Fruit fly (Drosophila melanogaster) whole organism: ENCODE measurements around the gene CG13625.
A peak's percentile ranks its signal among the peaks of the same experiment; 100 is the strongest.

Experiments
- CG8478 ChIP-seq: fragments of >200 bp; optimal IDR thresholded peaks from 2 replicates; lab custom pipeline; 2018; ENCODE audit warnings: inconsistent platforms
- Dll ChIP-seq: fragments of >200 bp; optimal IDR thresholded peaks from 2 replicates; lab custom pipeline; 2017
- EcR ChIP-seq, 2 experiments: fragments of >200 bp; optimal IDR thresholded peaks; 2 replicates each; lab custom pipeline; 2017; ENCODE audit warnings: missing biosample characterization in 2 of 2, missing genetic modification characterization in 2 of 2, missing genetic modification reagents in 2 of 2
- pan ChIP-seq: fragments of >200 bp; optimal IDR thresholded peaks from 2 replicates; lab custom pipeline; 2017
- psq ChIP-seq: fragments of >200 bp; optimal IDR thresholded peaks from 2 replicates; lab custom pipeline; 2017
- usp ChIP-seq: fragments of >200 bp; optimal IDR thresholded peaks from 2 replicates; lab custom pipeline; 2017; ENCODE audit warnings: missing biosample characterization, missing genetic modification characterization, mixed read lengths

CG13625 gene

DNA sequence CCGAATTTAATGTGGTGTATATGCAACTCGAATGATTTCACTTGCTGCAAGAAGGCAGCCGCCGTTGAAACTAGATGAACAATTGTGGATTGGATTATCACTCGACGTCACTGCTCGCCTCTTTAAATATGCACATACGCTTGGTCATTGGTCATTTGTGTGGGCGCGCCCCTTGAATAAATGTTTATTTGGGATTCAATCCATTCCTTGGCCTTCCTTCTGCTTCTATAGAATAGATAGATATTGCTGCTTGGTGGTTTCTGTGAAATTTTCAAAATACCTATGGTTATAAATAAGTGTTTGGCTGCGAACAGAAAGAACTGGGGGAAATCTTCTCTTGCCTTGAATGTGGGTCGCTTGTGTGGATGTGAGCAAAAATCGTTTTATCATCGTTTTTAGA is 19.2 kb upstream of the CG13625 start:
- no peak for TF ChIP-seq Dll (lab: Kevin White, UChicago)
- TF ChIP-seq EcR (GFP tag; optimal IDR thresholded peaks at IDR 0.05; lab: Kevin White, UChicago) = no peak
- TF ChIP-seq psq (lab: Kevin White, UChicago) = no peak
- TF ChIP-seq pan (lab: Kevin White, UChicago) = no peak
- no peak for TF ChIP-seq usp (GFP tag; lab: Kevin White, UChicago)
- no peak for TF ChIP-seq CG8478 (lab: Kevin White, UChicago)

- TF ChIP-seq pan (lab: Kevin White, UChicago) = no peak
- no peak for TF ChIP-seq Dll (lab: Kevin White, UChicago)
Measured at dm6 chr3R:24603399-24604131, 18.6 kb upstream of the CG13625 start.

DNA sequence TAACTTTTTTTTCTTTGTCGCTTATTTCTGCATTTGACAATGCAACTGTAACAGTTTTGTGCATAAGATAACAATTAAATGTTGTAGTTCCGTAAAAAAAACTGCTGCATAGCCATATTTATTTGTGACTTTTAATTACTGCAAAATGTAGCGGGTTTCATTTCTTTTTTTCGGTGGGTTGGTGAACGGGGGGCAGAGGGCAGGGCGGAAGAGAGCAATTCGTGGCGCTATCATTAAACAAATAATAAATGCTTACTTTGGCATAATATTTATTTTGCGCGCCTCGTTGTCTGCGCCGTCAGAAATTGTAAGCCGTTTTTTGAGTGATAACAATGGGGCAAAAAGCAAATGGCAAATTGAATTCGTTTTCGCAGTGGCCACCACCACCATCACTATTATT is 16.1 kb upstream of the CG13625 start:
- TF ChIP-seq psq (lab: Kevin White, UChicago) (no peak), pan (lab: Kevin White, UChicago) (no peak), EcR (GFP tag; optimal IDR thresholded peaks at IDR 0.05; lab: Kevin White, UChicago) (no peak), usp (GFP tag; lab: Kevin White, UChicago) (no peak), Dll (lab: Kevin White, UChicago) (no peak), CG8478 (lab: Kevin White, UChicago) (no peak)

DNA sequence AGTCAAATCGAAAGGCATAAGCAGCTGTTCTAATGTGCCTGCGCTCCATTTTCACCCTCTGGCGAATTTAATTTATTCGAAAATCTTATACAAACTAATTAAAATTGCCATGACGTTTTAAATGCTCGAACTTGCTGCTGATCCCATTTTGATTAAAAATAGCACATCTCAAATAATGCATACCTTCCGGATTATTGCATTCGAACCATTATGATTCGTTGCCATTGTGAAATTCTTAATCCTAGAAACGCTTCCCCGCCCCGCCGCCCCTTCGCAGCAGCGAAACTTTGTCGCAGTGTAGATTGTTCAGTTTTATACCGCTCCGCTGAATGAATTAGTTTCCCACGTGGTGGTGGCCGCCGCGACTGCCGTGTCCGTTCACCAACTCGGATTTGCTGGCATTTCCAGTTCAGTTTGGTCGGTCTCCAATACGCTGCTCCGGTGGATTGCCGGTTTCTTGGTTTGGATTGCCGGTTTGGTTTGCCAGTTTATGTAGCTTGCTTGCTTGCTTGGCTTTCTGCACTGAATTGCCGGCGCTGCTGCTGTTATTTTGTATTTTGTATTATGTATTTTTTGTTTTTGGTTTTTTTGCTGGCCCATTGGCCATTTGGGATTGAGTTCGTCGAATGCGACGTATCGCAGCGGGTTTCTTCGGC is 13.7 kb upstream of the CG13625 start:
- TF ChIP-seq Dll (lab: Kevin White, UChicago) (no peak), pan (lab: Kevin White, UChicago) (no peak), CG8478 (lab: Kevin White, UChicago) (no peak), EcR (GFP tag; optimal IDR thresholded peaks at IDR 0.05; lab: Kevin White, UChicago) (no peak), psq (lab: Kevin White, UChicago) (no peak), usp (GFP tag; lab: Kevin White, UChicago) (no peak)

dm6 chr3R:24596881-24597280 is 11.9 kb upstream of the CG13625 start:
- TF ChIP-seq usp (GFP tag; lab: Kevin White, UChicago) (no peak), Dll (lab: Kevin White, UChicago) (no peak), CG8478 (lab: Kevin White, UChicago) (no peak), EcR (GFP tag; optimal IDR thresholded peaks at IDR 0.05; lab: Kevin White, UChicago) (no peak), psq (lab: Kevin White, UChicago) (no peak), pan (lab: Kevin White, UChicago) (no peak)

dm6 chr3R:24595330-24596114 is 10.6 kb upstream of the CG13625 start:
- TF ChIP-seq psq (lab: Kevin White, UChicago) (no peak), usp (GFP tag; lab: Kevin White, UChicago) (no peak), pan (lab: Kevin White, UChicago) (no peak), CG8478 (lab: Kevin White, UChicago) (no peak), EcR (GFP tag; optimal IDR thresholded peaks at IDR 0.05; lab: Kevin White, UChicago) (no peak), Dll (lab: Kevin White, UChicago) (no peak)

DNA sequence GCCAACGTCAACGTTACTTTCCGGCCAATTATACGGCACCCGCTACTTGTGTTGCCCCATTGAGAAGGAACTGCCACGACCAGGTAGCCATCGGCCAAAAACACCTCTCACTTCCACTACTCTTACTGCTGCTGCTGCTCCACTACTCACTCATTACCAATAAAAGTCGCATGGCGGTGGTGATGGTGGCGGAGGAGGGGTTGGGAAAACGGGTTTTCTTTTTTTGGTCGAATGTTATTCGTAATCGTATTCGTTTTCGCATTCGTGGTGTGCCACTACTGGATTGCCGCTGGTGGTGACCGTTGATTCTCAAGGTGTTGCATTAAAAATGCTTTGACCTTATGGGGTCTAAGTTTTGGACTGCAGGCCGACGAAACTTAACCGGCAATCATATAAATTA is 8.8 kb upstream of the CG13625 start:
- TF ChIP-seq usp (GFP tag; lab: Kevin White, UChicago) (no peak), CG8478 (lab: Kevin White, UChicago) (no peak), Dll (lab: Kevin White, UChicago) (no peak), EcR (GFP tag; optimal IDR thresholded peaks at IDR 0.05; lab: Kevin White, UChicago) (no peak), psq (lab: Kevin White, UChicago) (no peak), pan (lab: Kevin White, UChicago) (no peak)

DNA sequence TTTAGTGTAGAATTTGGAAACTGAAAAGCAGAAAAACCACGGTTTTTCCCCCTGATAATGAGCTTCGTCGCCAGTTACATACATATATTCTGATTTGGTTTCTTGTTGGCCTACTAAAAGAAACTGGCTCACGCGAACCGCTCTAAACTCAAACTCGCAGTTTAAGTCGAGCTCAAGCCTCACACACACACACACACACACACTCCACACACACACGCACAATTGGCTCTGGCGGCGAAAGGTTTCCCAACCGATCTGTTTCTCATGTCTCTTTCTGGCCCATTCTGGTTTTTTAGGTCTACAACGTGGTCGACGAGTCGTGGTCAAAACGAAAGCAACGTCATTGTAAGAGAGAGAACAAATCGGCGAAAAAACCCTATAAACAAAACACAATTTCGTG is 5.3 kb upstream of the CG13625 start:
- TF ChIP-seq psq (lab: Kevin White, UChicago) (no peak), pan (lab: Kevin White, UChicago) (no peak), EcR (GFP tag; optimal IDR thresholded peaks at IDR 0.05; lab: Kevin White, UChicago) (no peak), CG8478 (lab: Kevin White, UChicago) (no peak), usp (GFP tag; lab: Kevin White, UChicago) (no peak), Dll (lab: Kevin White, UChicago) (no peak)

DNA sequence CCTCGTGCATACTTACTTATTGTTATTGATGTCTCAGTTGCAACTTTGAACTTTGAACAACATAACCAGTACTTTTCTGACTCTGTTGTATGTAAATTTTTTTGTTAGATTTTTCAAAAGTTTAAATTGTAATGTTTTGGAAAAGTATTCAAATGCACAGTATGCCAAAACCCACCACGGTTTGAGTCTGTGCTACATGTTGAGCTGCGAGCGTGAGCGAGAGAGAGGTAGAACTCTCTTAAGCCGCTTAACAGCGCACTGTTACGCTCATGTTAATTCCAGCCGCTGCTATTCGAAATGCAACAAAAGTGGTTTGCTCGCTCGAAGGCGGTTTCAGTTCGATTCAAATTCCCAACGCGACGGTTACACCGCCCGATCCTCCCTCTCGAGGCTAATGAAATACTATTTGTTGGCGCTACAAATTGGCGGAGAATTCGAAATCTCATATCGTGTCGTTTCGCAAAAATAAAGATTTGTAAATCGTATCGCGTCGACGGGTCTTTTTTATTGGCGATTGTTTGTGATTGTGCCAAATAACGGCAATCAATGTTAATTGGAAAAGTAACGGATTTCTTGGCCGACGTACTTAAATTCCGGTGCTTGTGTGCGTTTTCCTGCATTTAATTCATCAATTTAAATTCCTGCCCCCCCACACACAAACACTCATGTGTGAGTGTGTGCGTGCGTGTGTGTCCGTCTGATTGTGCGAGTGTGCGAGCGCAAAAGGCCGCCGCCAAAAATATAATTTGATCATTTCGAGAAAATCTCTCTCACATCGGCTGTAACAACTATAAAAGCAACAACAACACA is 4.1 kb upstream of the CG13625 start:
- TF ChIP-seq usp (GFP tag; lab: Kevin White, UChicago) (no peak), Dll (lab: Kevin White, UChicago) (no peak), pan (lab: Kevin White, UChicago) (no peak), psq (lab: Kevin White, UChicago) (no peak)

dm6 chr3R:24586453-24586886 is 1.5 kb upstream of the CG13625 start:
- TF ChIP-seq CG8478 (lab: Kevin White, UChicago) (peak; percentile 55), Dll (lab: Kevin White, UChicago) (peak; percentile 73), pan (lab: Kevin White, UChicago) (no peak)
